Fruit fly (Drosophila melanogaster): ENCODE measurements around the gene NimB2.
A peak's percentile ranks its signal among the peaks of the same experiment; 100 is the strongest.

NimB2 gene

dm6 chr2L:14007801-14008200, 41.0 kb upstream of the NimB2 start, which contains the start of gene CG42692:
Gene CG42692, plus strand, starts transcription at chr2L:14008101.
- TF ChIP-seq HmgD (GFP tag; optimal IDR thresholded peaks at IDR 0.05) (no peak), Ets65A (GFP tag) (peak; percentile 10), fd3F (GFP tag; optimal IDR thresholded peaks at IDR 0.05) (no peak), sisA (GFP tag; IDR thresholded peaks at IDR 0.05) (no peak), CG4282 (GFP tag; optimal IDR thresholded peaks at IDR 0.05) (no peak), sens (GFP tag) (peak; percentile 7), Taf1 (GFP tag; IDR thresholded peaks at IDR 0.05) (no peak), CG1647 (GFP tag; optimal IDR thresholded peaks at IDR 0.05) (no peak)

- TF ChIP-seq chinmo (GFP tag; IDR thresholded peaks at IDR 0.05; ENCODE audit: partially characterized antibody) (0 out of 4 replicates have a peak, but pooled peaks have one; percentile 13), CG4404 (GFP tag; IDR thresholded peaks at IDR 0.05) (no peak), scrt (GFP tag; optimal IDR thresholded peaks at IDR 0.05) (peak; percentile 53), CG11695 (GFP tag; IDR thresholded peaks at IDR 0.05) (no peak), CG8359 (GFP tag; optimal IDR thresholded peaks at IDR 0.05; ENCODE audit: borderline replicate concordance) (no peak), CG7745 (tag; optimal IDR thresholded peaks at IDR 0.05) (no peak), CG11504 (tag; optimal IDR thresholded peaks at IDR 0.05) (peak; percentile 77), CG7839 (tag; optimal IDR thresholded peaks at IDR 0.05) (no peak), HLH4C (GFP tag; IDR thresholded peaks at IDR 0.05; ENCODE audit: partially characterized antibody) (no peak), CG31388 (GFP tag; optimal IDR thresholded peaks at IDR 0.05) (no peak), Pdp1 (GFP tag; optimal IDR thresholded peaks at IDR 0.05) (no peak)
These were observed 35.1 kb upstream of the NimB2 start for dm6 chr2L:14001887-14002286.

dm6 chr2L:14001078-14001477, 34.3 kb upstream of the NimB2 start, which contains the start of gene rk:
Gene rk, minus strand, starts transcription at chr2L:14001248.
- TF ChIP-seq Ada2b (GFP tag; IDR thresholded peaks at IDR 0.05) (no peak), Elba2 (GFP tag; optimal IDR thresholded peaks at IDR 0.05) (no peak), pros (GFP tag; optimal IDR thresholded peaks at IDR 0.05) (no peak), CG11504 (tag; optimal IDR thresholded peaks at IDR 0.05) (peak; percentile 95), CG9215 (GFP tag; IDR thresholded peaks at IDR 0.05) (peak; percentile 10; the same call in 1 of the 2 replicates)

dm6 chr2L:13998952-13999351, 32.1 kb upstream of the NimB2 start:
- TF ChIP-seq Drgx (GFP tag; IDR thresholded peaks at IDR 0.05) (peak; percentile 68; the same call in 1 of the 2 replicates), CG18011 (GFP tag; optimal IDR thresholded peaks at IDR 0.05) (no peak), Taf1 (GFP tag; IDR thresholded peaks at IDR 0.05) (no peak), CG7963 (GFP tag; IDR thresholded peaks at IDR 0.05; ENCODE audit: partially characterized antibody) (no peak), Ets65A (GFP tag) (peak; percentile 92), CG6854 (GFP tag; optimal IDR thresholded peaks at IDR 0.05) (no peak), gce (GFP tag; IDR thresholded peaks at IDR 0.05) (no peak), Pdp1 (GFP tag; optimal IDR thresholded peaks at IDR 0.05) (no peak), Dip3 (GFP tag; optimal IDR thresholded peaks at IDR 0.05) (no peak), corto (GFP tag; optimal IDR thresholded peaks at IDR 0.05) (no peak), gem (tag; optimal IDR thresholded peaks at IDR 0.05) (no peak), Gug (GFP tag; IDR thresholded peaks at IDR 0.05) (no peak)

- TF ChIP-seq B-H1 (GFP tag; IDR thresholded peaks at IDR 0.05) = no peak
- no peak for TF ChIP-seq CG4854 (GFP tag; optimal IDR thresholded peaks at IDR 0.05)
- no peak for TF ChIP-seq Adf1 (GFP tag; IDR thresholded peaks at IDR 0.05)
- no peak for TF ChIP-seq cas (GFP tag; IDR thresholded peaks at IDR 0.05)
- no peak for TF ChIP-seq pho (GFP tag; optimal IDR thresholded peaks at IDR 0.05)
- TF ChIP-seq CG12299 (tag; optimal IDR thresholded peaks at IDR 0.05) = no peak
- no peak for TF ChIP-seq Gug (GFP tag; IDR thresholded peaks at IDR 0.05)
- no peak for TF ChIP-seq CG15269 (tag; optimal IDR thresholded peaks at IDR 0.05)
- no peak for TF ChIP-seq CG2202 (tag; optimal IDR thresholded peaks at IDR 0.05)
- no peak for TF ChIP-seq Hr51 (GFP tag; optimal IDR thresholded peaks at IDR 0.05)
- TF ChIP-seq CG8924 (tag; optimal IDR thresholded peaks at IDR 0.05) = no peak
- TF ChIP-seq HmgZ (tag; optimal IDR thresholded peaks at IDR 0.05) = no peak
- TF ChIP-seq Six4 (GFP tag; optimal IDR thresholded peaks at IDR 0.05) = no peak
- TF ChIP-seq Doc3 (GFP tag; IDR thresholded peaks at IDR 0.05; ENCODE audit: partially characterized antibody) = no peak
- no peak for TF ChIP-seq CG6272 (GFP tag; IDR thresholded peaks at IDR 0.05)
These were observed 13.0 kb upstream of the NimB2 start, which contains the start of gene NimC2 for dm6 chr2L:13979826-13980225. Gene NimC2, plus strand, starts transcription at chr2L:13980126.
